Fruit fly (Drosophila melanogaster): Measurements from ENCODE around the gene p38b.

Gene p38b

dm6 chr2L:13793405-13793804 is 12.9 kb downstream of the p38b start, which contains the start of gene Sec71:
Gene Sec71 (plus strand): TSS chr2L:13793521.
- no peak for TF ChIP-seq CG8478 (optimal IDR thresholded peaks at IDR 0.05)
- no peak for TF ChIP-seq CTCF (optimal IDR thresholded peaks at IDR 0.05)

dm6 chr2L:13801166-13801565 is 20.7 kb downstream of the p38b start:
- TF ChIP-seq CG8478 (optimal IDR thresholded peaks at IDR 0.05) (no peak), CTCF (optimal IDR thresholded peaks at IDR 0.05) (no peak)

- TF ChIP-seq CTCF (optimal IDR thresholded peaks at IDR 0.05) (no peak), CG8478 (optimal IDR thresholded peaks at IDR 0.05) (no peak)
Measured at dm6 chr2L:13802075-13802639, 21.7 kb downstream of the p38b start.

- no peak for TF ChIP-seq CG8478 (optimal IDR thresholded peaks at IDR 0.05)
- TF ChIP-seq CTCF (optimal IDR thresholded peaks at IDR 0.05): no peak
Measured at dm6 chr2L:13803032-13803661, 22.7 kb downstream of the p38b start, which contains the start of gene CAH1. Gene CAH1 (plus strand): TSS chr2L:13803626.

dm6 chr2L:13803805-13804560 is 23.5 kb downstream of the p38b start:
- TF ChIP-seq CG8478 (optimal IDR thresholded peaks at IDR 0.05) (no peak), CTCF (optimal IDR thresholded peaks at IDR 0.05) (no peak)

dm6 chr2L:13804561-13805067 is 24.1 kb downstream of the p38b start:
- TF ChIP-seq CG8478 (optimal IDR thresholded peaks at IDR 0.05) (no peak), CTCF (optimal IDR thresholded peaks at IDR 0.05) (no peak)

dm6 chr2L:13805170-13805569 is 24.7 kb downstream of the p38b start:
- TF ChIP-seq CTCF (optimal IDR thresholded peaks at IDR 0.05) (no peak), CG8478 (optimal IDR thresholded peaks at IDR 0.05) (no peak)

dm6 chr2L:13807097-13807496 is 26.6 kb downstream of the p38b start:
- no peak for TF ChIP-seq CTCF (optimal IDR thresholded peaks at IDR 0.05)
- no peak for TF ChIP-seq CG8478 (optimal IDR thresholded peaks at IDR 0.05)

- TF ChIP-seq CG8478 (optimal IDR thresholded peaks at IDR 0.05) (no peak), CTCF (optimal IDR thresholded peaks at IDR 0.05) (no peak)
Measured at dm6 chr2L:13807959-13808358, 27.5 kb downstream of the p38b start.

dm6 chr2L:13811323-13811722 is 30.8 kb downstream of the p38b start, which contains the start of the genes Adat1 and CG16865:
Gene Adat1 (minus strand): TSS chr2L:13811474.
Gene CG16865 (plus strand): TSS chr2L:13811522.
- TF ChIP-seq CTCF (optimal IDR thresholded peaks at IDR 0.05) (peak in 1 of 2 experiments; percentile 12), CG8478 (optimal IDR thresholded peaks at IDR 0.05) (no peak)

- TF ChIP-seq CG8478 (optimal IDR thresholded peaks at IDR 0.05) (no peak), CTCF (optimal IDR thresholded peaks at IDR 0.05) (no peak)
Measured at dm6 chr2L:13813156-13813555, 32.7 kb downstream of the p38b start, which contains the start of gene CG16888. Gene CG16888 (minus strand): TSS chr2L:13813256.

dm6 chr2L:13813604-13814178 is 33.2 kb downstream of the p38b start, which contains the start of gene Sos:
Gene Sos (plus strand): TSS chr2L:13813816.
- TF ChIP-seq CTCF (optimal IDR thresholded peaks at IDR 0.05) (no peak), CG8478 (optimal IDR thresholded peaks at IDR 0.05) (no peak)

dm6 chr2L:13820176-13820575 is 39.7 kb downstream of the p38b start:
- TF ChIP-seq CTCF (optimal IDR thresholded peaks at IDR 0.05) (no peak), CG8478 (optimal IDR thresholded peaks at IDR 0.05) (no peak)

- TF ChIP-seq CTCF (optimal IDR thresholded peaks at IDR 0.05) (no peak), CG8478 (optimal IDR thresholded peaks at IDR 0.05) (no peak)
Measured at dm6 chr2L:13820948-13821347, 40.5 kb downstream of the p38b start, which contains the start of gene b. Gene b (plus strand): TSS chr2L:13821248.

- TF ChIP-seq CG8478 (optimal IDR thresholded peaks at IDR 0.05): no peak
- no peak for TF ChIP-seq CTCF (optimal IDR thresholded peaks at IDR 0.05)
Measured at dm6 chr2L:13827557-13827956, 47.1 kb downstream of the p38b start, which contains the start of gene PolG1. Gene PolG1 (minus strand): TSS chr2L:13827772.
